Worm (Caenorhabditis elegans): Measurements from ENCODE around the gene fipp-1.

DNA sequence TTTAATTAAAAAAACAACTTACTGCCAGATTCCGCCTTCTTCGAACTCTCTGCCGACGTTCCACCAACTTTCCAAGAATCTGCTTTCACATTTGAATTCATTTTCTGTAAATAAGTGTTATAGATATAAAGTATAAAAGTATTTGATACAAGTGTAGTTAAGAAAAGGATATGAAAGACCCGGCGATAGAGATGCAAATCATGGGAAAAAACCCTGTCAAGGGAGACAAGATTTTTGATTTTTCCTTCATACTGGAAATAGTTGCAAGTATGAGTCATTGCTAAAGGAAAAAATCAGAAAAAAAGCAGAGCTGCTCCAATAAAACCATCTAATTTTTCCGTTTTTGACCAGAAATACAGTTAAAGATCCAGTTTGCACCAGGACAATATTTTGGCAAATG, 24.6 kb downstream of the fipp-1 start, which contains the start of gene F13A2.3:
- TF ChIP-seq fos-1 (tag; optimal IDR thresholded peaks at IDR 0.05) (no peak), elt-1 (tag; optimal IDR thresholded peaks at IDR 0.05) (no peak), snpc-4 (tag; optimal IDR thresholded peaks at IDR 0.05) (no peak), unc-39 (tag; optimal IDR thresholded peaks at IDR 0.05) (no peak), nfya-1 (tag; optimal IDR thresholded peaks at IDR 0.05; ENCODE audit: insufficient read depth) (no peak), sea-2 (GFP tag; optimal IDR thresholded peaks at IDR 0.05) (no peak), nhr-43 (tag; optimal IDR thresholded peaks at IDR 0.05; ENCODE audit: poor library complexity, severe bottlenecking) (no peak), ama-1 (optimal IDR thresholded peaks at IDR 0.05) (no peak), aly-2 (tag; optimal IDR thresholded peaks at IDR 0.05) (no peak)
